Worm (Caenorhabditis elegans) whole organism, L1 larva: ENCODE results near the gene col-96.

Experiments used
- C04F5.9 ChIP-seq: sonication (generic microtip); optimal IDR thresholded peaks from 2 replicates; lab custom pipeline; 2016; ENCODE audit warnings: missing genetic modification characterization, missing compliant biosample characterization
- C16A3.4 ChIP-seq: fragments of 150-350 bp; optimal IDR thresholded peaks from 2 replicates; lab custom pipeline; 2014; ENCODE audit warnings: missing biosample characterization, missing genetic modification characterization
- Y116A8C.19 ChIP-seq: sonication (generic microtip); optimal IDR thresholded peaks from 2 replicates; lab custom pipeline; 2016; ENCODE audit warnings: missing compliant biosample characterization, missing genetic modification characterization, borderline replicate concordance
- aly-2 ChIP-seq: fragments of 150-350 bp; optimal IDR thresholded peaks from 2 replicates; lab custom pipeline; 2014; ENCODE audit warnings: missing biosample characterization, missing genetic modification characterization
- blmp-1 ChIP-seq: fragments of 150-350 bp; optimal IDR thresholded peaks from 2 replicates; lab custom pipeline; 2014; ENCODE audit warnings: missing biosample characterization, missing genetic modification characterization
- ceh-63 ChIP-seq: fragments of 200-800 bp; sonication (Bioruptor generic); optimal IDR thresholded peaks from 2 replicates; lab custom pipeline; 2018; ENCODE audit warnings: mild to moderate bottlenecking, missing genetic modification characterization, missing compliant biosample characterization
- ceh-8 ChIP-seq: fragments of 200-800 bp; sonication (Bioruptor generic); optimal IDR thresholded peaks from 2 replicates; lab custom pipeline; 2018; ENCODE audit warnings: mild to moderate bottlenecking, missing genetic modification characterization, moderate library complexity, missing compliant biosample characterization
- ceh-82 ChIP-seq, 3 experiments: fragments of 150-350 bp in 1 of 3; sonication (generic microtip) in 2 of 3; optimal IDR thresholded peaks; 2 replicates each; lab custom pipeline; 2014 to 2017; ENCODE audit warnings: missing biosample characterization in 3 of 3, missing genetic modification characterization in 3 of 3
- ceh-88 ChIP-seq: fragments of 200-800 bp; sonication (Bioruptor generic); IDR thresholded peaks from 2 replicates; pipeline ENCODE4 v1.3.6; 2022; ENCODE audit warnings: missing genetic modification characterization, missing compliant biosample characterization
- ceh-90 ChIP-seq: sonication (generic microtip); optimal IDR thresholded peaks from 2 replicates; lab custom pipeline; 2016; ENCODE audit warnings: missing genetic modification characterization, missing compliant biosample characterization
- ces-1 ChIP-seq: fragments of 150-350 bp; optimal IDR thresholded peaks from 2 replicates; lab custom pipeline; 2014; ENCODE audit warnings: missing biosample characterization, missing genetic modification reagents, missing genetic modification characterization
- dpl-1 ChIP-seq, 3 experiments: fragments of 150-350 bp in 2 of 3; sonication (generic microtip) in 1 of 3; optimal IDR thresholded peaks; 2 replicates each; lab custom pipeline; 2014 to 2017; ENCODE audit warnings: missing biosample characterization in 3 of 3, missing genetic modification characterization in 3 of 3, missing genetic modification reagents in 3 of 3
- dsc-1 ChIP-seq: sonication (generic microtip); optimal IDR thresholded peaks from 2 replicates; lab custom pipeline; 2016; ENCODE audit warnings: mild to moderate bottlenecking, missing genetic modification characterization, missing compliant biosample characterization
- efl-3 ChIP-seq: fragments of 200-800 bp; sonication (Bioruptor generic); optimal IDR thresholded peaks from 2 replicates; lab custom pipeline; 2018; ENCODE audit warnings: mild to moderate bottlenecking, missing genetic modification characterization, missing compliant biosample characterization
- elt-3 ChIP-seq, 6 experiments: fragments of 150-350 bp in 1 of 6; sonication (generic microtip); optimal IDR thresholded peaks; 2 replicates each; lab custom pipeline; 2017 to 2018; ENCODE audit warnings: missing biosample characterization in 6 of 6, missing genetic modification characterization in 6 of 6, inconsistent platforms in 1 of 6
- ets-5 ChIP-seq: fragments of 200-800 bp; sonication (Bioruptor generic); IDR thresholded peaks from 2 replicates; pipeline ENCODE4 v1.3.6; 2022; ENCODE audit warnings: missing genetic modification characterization, missing compliant biosample characterization
- fkh-4 ChIP-seq: sonication (generic microtip); optimal IDR thresholded peaks from 2 replicates; lab custom pipeline; 2016; ENCODE audit warnings: missing compliant biosample characterization, missing genetic modification characterization, borderline replicate concordance
- fkh-8 ChIP-seq: sonication (generic microtip); optimal IDR thresholded peaks from 2 replicates; lab custom pipeline; 2016; ENCODE audit warnings: mild to moderate bottlenecking, missing genetic modification characterization, missing compliant biosample characterization
- hlh-4 ChIP-seq: sonication (generic microtip); optimal IDR thresholded peaks from 2 replicates; lab custom pipeline; 2016; ENCODE audit warnings: mild to moderate bottlenecking, missing genetic modification characterization, missing compliant biosample characterization
- irx-1 ChIP-seq: sonication (generic microtip); optimal IDR thresholded peaks from 2 replicates; lab custom pipeline; 2016; ENCODE audit warnings: missing genetic modification characterization, missing compliant biosample characterization
- isw-1 ChIP-seq: fragments of 200-800 bp; sonication (Bioruptor generic); IDR thresholded peaks from 2 replicates; pipeline ENCODE4 v1.3.6; 2022; ENCODE audit warnings: missing genetic modification characterization, missing compliant biosample characterization
- lin-14 ChIP-seq: fragments of 200-800 bp; sonication (Bioruptor generic); optimal IDR thresholded peaks from 2 replicates; lab custom pipeline; 2018; ENCODE audit warnings: mild to moderate bottlenecking, missing genetic modification characterization, moderate library complexity, missing compliant biosample characterization
- lin-15B ChIP-seq: fragments of 150-350 bp; sonication (generic microtip); optimal IDR thresholded peaks from 3 replicates; lab custom pipeline; 2014; ENCODE audit warnings: missing biosample characterization, missing genetic modification characterization
- lin-35 ChIP-seq, 2 experiments: fragments of 150-350 bp; optimal IDR thresholded peaks; 2 replicates each; lab custom pipeline; 2014; ENCODE audit warnings: missing biosample characterization in 2 of 2, missing genetic modification characterization in 2 of 2, missing genetic modification reagents in 2 of 2
- lin-39 ChIP-seq: fragments of 150-350 bp; optimal IDR thresholded peaks from 2 replicates; lab custom pipeline; 2014; ENCODE audit warnings: missing biosample characterization, missing genetic modification reagents, missing genetic modification characterization
- mef-2 ChIP-seq: fragments of 150-350 bp; optimal IDR thresholded peaks from 2 replicates; lab custom pipeline; 2014; ENCODE audit warnings: missing biosample characterization, missing genetic modification characterization
- mep-1 ChIP-seq: fragments of 150-350 bp; optimal IDR thresholded peaks from 2 replicates; lab custom pipeline; 2014; ENCODE audit warnings: missing biosample characterization, missing genetic modification characterization
- nhr-11 ChIP-seq: fragments of 150-350 bp; optimal IDR thresholded peaks from 2 replicates; lab custom pipeline; 2014; ENCODE audit warnings: missing biosample characterization, missing genetic modification characterization
- nhr-12 ChIP-seq: sonication (generic microtip); optimal IDR thresholded peaks from 2 replicates; lab custom pipeline; 2017; ENCODE audit warnings: missing biosample characterization, missing genetic modification characterization
- nhr-19 ChIP-seq: fragments of 200-800 bp; sonication (Bioruptor generic); conservative IDR thresholded peaks from 2 replicates; pipeline ENCODE4 v1.3.6; 2022; ENCODE audit warnings: missing genetic modification characterization, missing compliant biosample characterization
- nhr-237 ChIP-seq: fragments of 150-350 bp; optimal IDR thresholded peaks from 2 replicates; lab custom pipeline; 2014; ENCODE audit warnings: missing biosample characterization, missing genetic modification characterization
- nhr-47 ChIP-seq: sonication (generic microtip); optimal IDR thresholded peaks from 2 replicates; lab custom pipeline; 2016; ENCODE audit warnings: mild to moderate bottlenecking, missing genetic modification characterization, moderate library complexity, missing compliant biosample characterization
- nhr-76 ChIP-seq: sonication (generic microtip); optimal IDR thresholded peaks from 2 replicates; lab custom pipeline; 2017; ENCODE audit warnings: missing biosample characterization, missing genetic modification characterization
- nhr-77 ChIP-seq: fragments of 150-350 bp; optimal IDR thresholded peaks from 2 replicates; lab custom pipeline; 2014; ENCODE audit warnings: missing biosample characterization, missing genetic modification characterization
- nhr-85 ChIP-seq: sonication (generic microtip); peaks from one replicate; lab custom pipeline; 2016; ENCODE audit warnings: missing genetic modification characterization, inconsistent platforms, missing compliant biosample characterization
- nhr-90 ChIP-seq: sonication (generic microtip); optimal IDR thresholded peaks from 2 replicates; lab custom pipeline; 2016; ENCODE audit warnings: mild to moderate bottlenecking, missing genetic modification characterization, missing compliant biosample characterization; ENCODE audit not compliant: poor library complexity
- snu-23 ChIP-seq: sonication (generic microtip); optimal IDR thresholded peaks from 2 replicates; lab custom pipeline; 2016; ENCODE audit warnings: missing genetic modification characterization, missing compliant biosample characterization
- sox-4 ChIP-seq: sonication (generic microtip); optimal IDR thresholded peaks from 2 replicates; lab custom pipeline; 2016; ENCODE audit warnings: missing genetic modification characterization, missing compliant biosample characterization
- sptf-1 ChIP-seq: fragments of 150-350 bp; optimal IDR thresholded peaks from 2 replicates; lab custom pipeline; 2014; ENCODE audit warnings: missing biosample characterization, missing genetic modification characterization
- sup-37 ChIP-seq: fragments of 200-800 bp; sonication (Bioruptor generic); optimal IDR thresholded peaks from 2 replicates; lab custom pipeline; 2018; ENCODE audit warnings: mild to moderate bottlenecking, missing genetic modification characterization, missing compliant biosample characterization
- tlp-1 ChIP-seq: fragments of 150-350 bp; optimal IDR thresholded peaks from 2 replicates; lab custom pipeline; 2014; ENCODE audit warnings: missing biosample characterization, missing genetic modification characterization
- unc-130 ChIP-seq: fragments of 150-350 bp; optimal IDR thresholded peaks from 2 replicates; lab custom pipeline; 2017; ENCODE audit warnings: missing biosample characterization, missing genetic modification characterization, inconsistent platforms
- unc-62 ChIP-seq: fragments of 150-350 bp; optimal IDR thresholded peaks from 2 replicates; lab custom pipeline; 2014; ENCODE audit warnings: missing biosample characterization, missing genetic modification reagents, missing genetic modification characterization
- unc-98 ChIP-seq: fragments of 200-800 bp; sonication (Bioruptor generic); IDR thresholded peaks from 2 replicates; pipeline ENCODE4 v1.3.6; 2022; ENCODE audit warnings: missing genetic modification characterization, missing compliant biosample characterization
- vab-15 ChIP-seq: sonication (generic microtip); optimal IDR thresholded peaks from 2 replicates; lab custom pipeline; 2017; ENCODE audit warnings: missing genotype, mild to moderate bottlenecking, missing genetic modification characterization, missing compliant biosample characterization
- zag-1 ChIP-seq: fragments of 150-350 bp; optimal IDR thresholded peaks from 2 replicates; lab custom pipeline; 2014; ENCODE audit warnings: missing biosample characterization, missing genetic modification characterization
- ztf-11 ChIP-seq, 2 experiments: sonication (generic microtip); optimal IDR thresholded peaks; 2 replicates each; lab custom pipeline; 2016 to 2017; ENCODE audit warnings: missing genetic modification characterization in 2 of 2, missing biosample characterization in 1 of 2, missing compliant biosample characterization in 1 of 2
- ztf-4 ChIP-seq: fragments of 150-350 bp; optimal IDR thresholded peaks from 2 replicates; lab custom pipeline; 2014; ENCODE audit warnings: missing biosample characterization, missing genetic modification characterization

The col-96 gene

ce11 chrIII:11659804-11660203 is 46.8 kb downstream of the col-96 start:
- TF ChIP-seq vab-15 (tag; lab: Kevin White, UChicago) (no peak), ztf-11 (tag; optimal IDR thresholded peaks at IDR 0.05; lab: Kevin White, UChicago) (no peak), fkh-8 (tag; lab: Kevin White, UChicago) (peak; percentile 22), lin-14 (GFP tag; lab: Kevin White, UChicago) (peak; percentile 58), nhr-85 (tag; lab: Kevin White, UChicago) (no peak), nhr-47 (peak; percentile 21), snu-23 (GFP tag; lab: Kevin White, UChicago) (no peak), mef-2 (tag; lab: Kevin White, UChicago) (no peak), Y116A8C.19 (tag; lab: Kevin White, UChicago) (no peak), mep-1 (tag; lab: Kevin White, UChicago) (no peak), zag-1 (tag; lab: Kevin White, UChicago) (no peak), ceh-88 (GFP tag; lab: Robert Waterston, UW) (no peak), isw-1 (GFP tag; lab: Robert Waterston, UW) (no peak), nhr-77 (tag; lab: Kevin White, UChicago) (no peak), nhr-11 (tag; lab: Kevin White, UChicago) (no peak), ceh-8 (GFP tag; lab: Kevin White, UChicago) (no peak), sup-37 (GFP tag; lab: Kevin White, UChicago) (no peak), ets-5 (no peak), efl-3 (GFP tag; lab: Kevin White, UChicago) (no peak), nhr-12 (tag; lab: Kevin White, UChicago) (no peak), dsc-1 (tag; lab: Kevin White, UChicago) (no peak), nhr-76 (tag; lab: Kevin White, UChicago) (no peak), ces-1 (GFP tag; lab: Kevin White, UChicago) (no peak), lin-15B (tag; lab: Kevin White, UChicago) (no peak), nhr-237 (tag; lab: Kevin White, UChicago) (no peak)

ce11 chrIII:11657185-11657817 is 49.3 kb downstream of the col-96 start, which contains the start of gene crh-1:
Gene crh-1, plus strand, starts transcription at chrIII:11657767.
- TF ChIP-seq ces-1 (GFP tag; lab: Kevin White, UChicago) = no peak
- TF ChIP-seq isw-1 (GFP tag; lab: Robert Waterston, UW) = peak; percentile 65
- no peak for TF ChIP-seq hlh-4 (tag; lab: Kevin White, UChicago)
- TF ChIP-seq sup-37 (GFP tag; lab: Kevin White, UChicago) = peak; percentile 39
- TF ChIP-seq ets-5 = no peak
- no peak for TF ChIP-seq zag-1 (tag; lab: Kevin White, UChicago)
- no peak for TF ChIP-seq unc-62 (GFP tag; lab: Kevin White, UChicago)
- peak; percentile 54 for TF ChIP-seq C16A3.4 (tag; lab: Kevin White, UChicago)
- peak in 2 of 6 experiments; percentile 62 to 78 for TF ChIP-seq elt-3 (tag; optimal IDR thresholded peaks at IDR 0.05; lab: Kevin White, UChicago)
- TF ChIP-seq nhr-19 (GFP tag; lab: Robert Waterston, UW) = peak; percentile 85
- TF ChIP-seq fkh-4 (tag; lab: Kevin White, UChicago) = peak; percentile 66
- TF ChIP-seq lin-39 (tag; lab: Kevin White, UChicago) = peak; percentile 87
- TF ChIP-seq ceh-63 (GFP tag; lab: Kevin White, UChicago) = no peak
- TF ChIP-seq nhr-90 (tag; lab: Kevin White, UChicago) = peak; percentile 84
- TF ChIP-seq ceh-8 (GFP tag; lab: Kevin White, UChicago) = peak; percentile 68
- TF ChIP-seq irx-1 = peak; percentile 86
- peak; percentile 54 for TF ChIP-seq aly-2 (tag; lab: Kevin White, UChicago)
- peak; percentile 51 for TF ChIP-seq C04F5.9
- TF ChIP-seq ztf-4 (tag; lab: Kevin White, UChicago) = peak; percentile 49
- no peak for TF ChIP-seq tlp-1
- peak; percentile 93 for TF ChIP-seq snu-23 (GFP tag; lab: Kevin White, UChicago)
- TF ChIP-seq lin-35 (GFP tag; optimal IDR thresholded peaks at IDR 0.05; lab: Kevin White, UChicago) = peak; percentile 77 to 88
- peak; percentile 75 to 79 (median 78) for TF ChIP-seq dpl-1 (GFP tag; optimal IDR thresholded peaks at IDR 0.05; lab: Kevin White, UChicago)
- peak; percentile 40 for TF ChIP-seq ceh-90 (tag; lab: Kevin White, UChicago)
- no peak for TF ChIP-seq mef-2 (tag; lab: Kevin White, UChicago)
- TF ChIP-seq ceh-82 (tag; optimal IDR thresholded peaks at IDR 0.05; lab: Kevin White, UChicago) = peak; percentile 63 to 75 (median 72)
- TF ChIP-seq sptf-1 (tag; lab: Kevin White, UChicago) = no peak
- no peak for TF ChIP-seq unc-98
- peak; percentile 63 for TF ChIP-seq sox-4 (tag; lab: Kevin White, UChicago)
- TF ChIP-seq nhr-237 (tag; lab: Kevin White, UChicago) = no peak
- peak; percentile 76 for TF ChIP-seq blmp-1
- TF ChIP-seq efl-3 (GFP tag; lab: Kevin White, UChicago) = no peak
- TF ChIP-seq unc-130 (tag; lab: Kevin White, UChicago) = no peak
- TF ChIP-seq nhr-12 (tag; lab: Kevin White, UChicago) = no peak
- TF ChIP-seq nhr-11 (tag; lab: Kevin White, UChicago) = peak; percentile 49
- TF ChIP-seq lin-15B (tag; lab: Kevin White, UChicago) = peak; percentile 43
